Fruit fly (Drosophila melanogaster): Measurements from ENCODE around the gene CG10492.

CG10492 gene

dm6 chr2L:19053860-19054515 is at the start of gene CG10492:
Gene CG10492, plus strand, starts transcription at chr2L:19054078.
- TF ChIP-seq jim (GFP tag; optimal IDR thresholded peaks at IDR 0.05) (no peak), HLH106 (tag; optimal IDR thresholded peaks at IDR 0.05) (no peak), Sp1 (GFP tag; optimal IDR thresholded peaks at IDR 0.05) (peak; percentile 11), Rel (GFP tag; optimal IDR thresholded peaks at IDR 0.05) (no peak), Rel (tag; optimal IDR thresholded peaks at IDR 0.05) (peak; percentile 63), Myc (optimal IDR thresholded peaks at IDR 0.05) (peak; percentile 70), br (GFP tag; optimal IDR thresholded peaks at IDR 0.05) (no peak), rgr (GFP tag; optimal IDR thresholded peaks at IDR 0.05) (peak; percentile 4), foxo (GFP tag; optimal IDR thresholded peaks at IDR 0.05) (no peak), sage (GFP tag; optimal IDR thresholded peaks at IDR 0.05) (no peak), Vsx2 (GFP tag; optimal IDR thresholded peaks at IDR 0.05; ENCODE audit: partially characterized antibody) (no peak)

- TF ChIP-seq OdsH (GFP tag; optimal IDR thresholded peaks at IDR 0.05) (peak; percentile 82), h (GFP tag; optimal IDR thresholded peaks at IDR 0.05) (peak; percentile 90), Hr83 (GFP tag; optimal IDR thresholded peaks at IDR 0.05; ENCODE audit: poor library complexity, severe bottlenecking) (peak; percentile 85), Hr78 (GFP tag; optimal IDR thresholded peaks at IDR 0.05) (no peak), jim (GFP tag; optimal IDR thresholded peaks at IDR 0.05) (no peak), Hnf4 (GFP tag; optimal IDR thresholded peaks at IDR 0.05) (peak; percentile 81), Sp1 (GFP tag; optimal IDR thresholded peaks at IDR 0.05) (peak; percentile 92), HLH106 (tag; optimal IDR thresholded peaks at IDR 0.05) (peak; percentile 78), ey (GFP tag; optimal IDR thresholded peaks at IDR 0.05) (peak; percentile 54), Mio (GFP tag; optimal IDR thresholded peaks at IDR 0.05) (peak; percentile 71), lola (GFP tag; optimal IDR thresholded peaks at IDR 0.05) (no peak), foxo (GFP tag; optimal IDR thresholded peaks at IDR 0.05) (peak; percentile 46 to 79), Abd-B (GFP tag; optimal IDR thresholded peaks at IDR 0.05) (no peak), dmrt93B (GFP tag; optimal IDR thresholded peaks at IDR 0.05) (peak; percentile 87), GATAd (GFP tag; optimal IDR thresholded peaks at IDR 0.05) (no peak), br (GFP tag; optimal IDR thresholded peaks at IDR 0.05) (peak; percentile 90), sv (GFP tag; optimal IDR thresholded peaks at IDR 0.05) (peak; percentile 88), tai (GFP tag; optimal IDR thresholded peaks at IDR 0.05) (no peak), CG32264 (GFP tag; optimal IDR thresholded peaks at IDR 0.05) (peak; percentile 68), sage (GFP tag; optimal IDR thresholded peaks at IDR 0.05) (peak; percentile 33), CrebA (GFP tag; optimal IDR thresholded peaks at IDR 0.05; ENCODE audit: borderline replicate concordance) (no peak), Myc (optimal IDR thresholded peaks at IDR 0.05) (peak; percentile 97), psq (GFP tag; optimal IDR thresholded peaks at IDR 0.05) (peak; percentile 56), rgr (GFP tag; optimal IDR thresholded peaks at IDR 0.05) (peak; percentile 94), Rel (GFP tag; optimal IDR thresholded peaks at IDR 0.05) (no peak), Rel (tag; optimal IDR thresholded peaks at IDR 0.05) (peak; percentile 78), usp (GFP tag; optimal IDR thresholded peaks at IDR 0.05) (no peak), brk (GFP tag; optimal IDR thresholded peaks at IDR 0.05) (no peak), CG9705 (GFP tag; optimal IDR thresholded peaks at IDR 0.05) (peak; percentile 87), Dfd (GFP tag; optimal IDR thresholded peaks at IDR 0.05) (no peak), pan (optimal IDR thresholded peaks at IDR 0.05) (no peak), fru (GFP tag; optimal IDR thresholded peaks at IDR 0.05) (peak; percentile 81), dsf (GFP tag; optimal IDR thresholded peaks at IDR 0.05; ENCODE audit: borderline replicate concordance) (peak; percentile 22), Dif (GFP tag; optimal IDR thresholded peaks at IDR 0.05; ENCODE audit: partially characterized antibody) (peak; percentile 49), Vsx2 (GFP tag; optimal IDR thresholded peaks at IDR 0.05; ENCODE audit: partially characterized antibody) (no peak), N (GFP tag; optimal IDR thresholded peaks at IDR 0.05) (no peak), woc (GFP tag; optimal IDR thresholded peaks at IDR 0.05) (peak; percentile 51), Jra (GFP tag; optimal IDR thresholded peaks at IDR 0.05) (peak; percentile 71)
These were observed 44.7 kb upstream of the CG10492 start, which contains the start of gene RpL30 for dm6 chr2L:19009130-19009529. Gene RpL30, minus strand, starts transcription at chr2L:19009306.

dm6 chr2L:19010037-19010436 is 43.8 kb upstream of the CG10492 start:
- TF ChIP-seq Sp1 (GFP tag; optimal IDR thresholded peaks at IDR 0.05) (no peak), HLH106 (tag; optimal IDR thresholded peaks at IDR 0.05) (no peak), pan (optimal IDR thresholded peaks at IDR 0.05) (no peak), Hnf4 (GFP tag; optimal IDR thresholded peaks at IDR 0.05) (no peak), Jra (GFP tag; optimal IDR thresholded peaks at IDR 0.05) (no peak), woc (GFP tag; optimal IDR thresholded peaks at IDR 0.05) (no peak), sv (GFP tag; optimal IDR thresholded peaks at IDR 0.05) (no peak), dl (GFP tag; optimal IDR thresholded peaks at IDR 0.05; ENCODE audit: insufficient read depth in 1 of 2, partially characterized antibody in 2 of 2) (no peak), CG9705 (GFP tag; optimal IDR thresholded peaks at IDR 0.05) (no peak), usp (GFP tag; optimal IDR thresholded peaks at IDR 0.05) (no peak), Mio (GFP tag; optimal IDR thresholded peaks at IDR 0.05) (no peak)

Data from whole organism, wandering third instar larva.